Worm (Caenorhabditis elegans) whole organism, young adult: ENCODE results near the gene W09C2.7.

Experiments
- F33H1.4 ChIP-seq: fragments of 200-800 bp; sonication (Bioruptor generic); IDR thresholded peaks from 2 replicates; pipeline ENCODE4 v1.3.6; 2022; ENCODE audit warnings: missing genetic modification reagents, missing genetic modification characterization, missing compliant biosample characterization
- hmg-1.2 ChIP-seq: fragments of 200-800 bp; sonication (Bioruptor generic); IDR thresholded peaks from 2 replicates; pipeline ENCODE4 v1.3.6; 2022; ENCODE audit warnings: missing genetic modification reagents, missing genetic modification characterization, missing compliant biosample characterization
- unc-62 ChIP-seq: fragments of 150-350 bp; optimal IDR thresholded peaks from 2 replicates; lab custom pipeline; 2014; ENCODE audit warnings: missing biosample characterization, missing genetic modification reagents, missing genetic modification characterization

- TF ChIP-seq unc-62 (GFP tag; lab: Kevin White, UChicago) (no peak), F33H1.4 (GFP tag; lab: Robert Waterston, UW) (no peak), hmg-1.2 (GFP tag; lab: Robert Waterston, UW) (no peak)
These were observed 26.5 kb upstream of the W09C2.7 start, which contains the start of gene srm-3 for ce11 chrIV:9648682-9649081.
